Worm (Caenorhabditis elegans) whole organism, late embryonic: ENCODE data around the gene fli-1.

Source experiments
- C38D4.7 ChIP-seq: fragments of 200-800 bp; sonication (Bioruptor generic); optimal IDR thresholded peaks from 2 replicates; lab custom pipeline; 2018; ENCODE audit warnings: mild to moderate bottlenecking, missing genetic modification characterization, moderate library complexity, missing compliant biosample characterization
- K09A11.1 ChIP-seq: sonication (generic microtip); optimal IDR thresholded peaks from 2 replicates; lab custom pipeline; 2017; ENCODE audit warnings: antibody characterized with exemption, mild to moderate bottlenecking, missing genetic modification characterization, missing compliant biosample characterization; ENCODE audit not compliant: insufficient read depth
- ama-1 ChIP-seq: fragments of 150-350 bp; optimal IDR thresholded peaks from 2 replicates; lab custom pipeline; 2014
- dve-1 ChIP-seq: sonication (generic microtip); optimal IDR thresholded peaks from 2 replicates; lab custom pipeline; 2017; ENCODE audit warnings: antibody characterized with exemption, mild to moderate bottlenecking, missing genetic modification characterization, missing compliant biosample characterization
- elt-2 ChIP-seq: sonication (generic microtip); optimal IDR thresholded peaks from 2 replicates; lab custom pipeline; 2016; ENCODE audit warnings: missing genetic modification reagents, missing genetic modification characterization, missing compliant biosample characterization
- odd-2 ChIP-seq: sonication (generic microtip); optimal IDR thresholded peaks from 2 replicates; lab custom pipeline; 2017; ENCODE audit warnings: antibody characterized with exemption, mild to moderate bottlenecking, missing genetic modification characterization, missing compliant biosample characterization
- pag-3 ChIP-seq: sonication (generic microtip); optimal IDR thresholded peaks from 2 replicates; lab custom pipeline; 2016; ENCODE audit warnings: missing compliant biosample characterization, missing genetic modification characterization, borderline replicate concordance
- pha-4 ChIP-seq: fragments of 150-350 bp; optimal IDR thresholded peaks from 2 replicates; lab custom pipeline; 2018; ENCODE audit warnings: missing biosample characterization, missing genetic modification reagents, missing genetic modification characterization
- pqm-1 ChIP-seq: sonication (generic microtip); optimal IDR thresholded peaks from 2 replicates; lab custom pipeline; 2016; ENCODE audit warnings: missing genetic modification characterization, missing compliant biosample characterization
- pros-1 ChIP-seq: fragments of 150-350 bp; optimal IDR thresholded peaks from 2 replicates; lab custom pipeline; 2014; ENCODE audit warnings: missing biosample characterization, missing genetic modification reagents, missing genetic modification characterization
- unc-55 ChIP-seq: sonication (generic microtip); optimal IDR thresholded peaks from 2 replicates; lab custom pipeline; 2017; ENCODE audit warnings: missing biosample characterization, missing genetic modification reagents, missing genetic modification characterization
- unc-86 ChIP-seq: sonication (generic microtip); optimal IDR thresholded peaks from 2 replicates; lab custom pipeline; 2016; ENCODE audit warnings: missing genetic modification characterization, missing compliant biosample characterization

ce11 chrIII:8718592-8718991 lies 35.1 kb upstream of the fli-1 start:
- TF ChIP-seq elt-2 (tag; lab: Kevin White, UChicago), result no peak
- TF ChIP-seq dve-1 (tag; lab: Kevin White, UChicago), result no peak
- no peak for TF ChIP-seq odd-2 (tag; lab: Kevin White, UChicago)
- TF ChIP-seq unc-55 (GFP tag; lab: Kevin White, UChicago), result no peak
- no peak for TF ChIP-seq pha-4 (tag; lab: Kevin White, UChicago)
- TF ChIP-seq pag-3 (tag; lab: Kevin White, UChicago), result no peak
- no peak for TF ChIP-seq ama-1 (lab: Kevin White, UChicago)
- no peak for TF ChIP-seq K09A11.1 (tag; lab: Kevin White, UChicago)
- TF ChIP-seq C38D4.7 (GFP tag; lab: Kevin White, UChicago), result no peak
- no peak for TF ChIP-seq unc-86 (tag; lab: Kevin White, UChicago)
- TF ChIP-seq pros-1 (tag; lab: Kevin White, UChicago), result no peak
- TF ChIP-seq pqm-1 (tag; lab: Kevin White, UChicago), result no peak
